Worm (Caenorhabditis elegans): ENCODE measurements around the gene lin-32.

DNA sequence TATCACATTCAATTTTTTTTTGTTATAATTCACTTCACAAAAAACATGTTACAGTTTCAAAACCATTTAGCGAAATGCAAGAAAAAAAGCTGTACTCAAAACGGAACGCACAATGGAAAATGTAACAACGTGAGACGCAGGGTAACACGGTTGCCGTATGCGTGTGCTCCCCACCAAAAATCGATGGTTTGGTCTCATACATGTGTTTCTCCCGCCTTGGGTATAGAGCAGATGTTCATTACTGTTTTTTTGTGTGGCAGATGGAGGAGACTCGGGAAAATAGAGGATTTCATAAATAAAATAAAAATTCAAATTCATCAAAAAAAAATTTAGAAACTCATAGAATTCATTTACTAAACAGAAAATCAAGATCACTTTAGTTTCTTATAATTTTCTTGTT lies 31.1 kb upstream of the lin-32 start, which contains the start of gene AH9.3:
- no peak for TF ChIP-seq pha-4 (tag; optimal IDR thresholded peaks at IDR 0.05)
- no peak for TF ChIP-seq lin-39 (tag; optimal IDR thresholded peaks at IDR 0.05)
- TF ChIP-seq ztf-11 (tag; optimal IDR thresholded peaks at IDR 0.05) = no peak
- no peak for TF ChIP-seq elt-2 (tag; optimal IDR thresholded peaks at IDR 0.05)

Measured in whole organism, L3 larva.